Worm (Caenorhabditis elegans): ENCODE measurements around the gene T06E6.10.
"Not testable (repeated sequence)": the region's sequence is repeated elsewhere in the genome, so short reads cannot be mapped to it uniquely, and the experiment has no call there.

Gene T06E6.10

ce11 chrV:15380857-15381256 is 37.1 kb upstream of the T06E6.10 start, which contains the start of gene dhs-23:
dhs-23 (plus strand) TSS chrV:15381219.
- peak; percentile 11 for TF ChIP-seq nhr-80 (tag; optimal IDR thresholded peaks at IDR 0.05)
- TF ChIP-seq let-526 (GFP tag; IDR thresholded peaks at IDR 0.05): no peak

ce11 chrV:15383739-15384138 is 34.2 kb upstream of the T06E6.10 start, which contains the start of gene str-88:
str-88 (minus strand) TSS chrV:15383839.
- TF ChIP-seq pha-4 (tag; optimal IDR thresholded peaks at IDR 0.05): no peak

- no peak for TF ChIP-seq nhr-90 (tag; optimal IDR thresholded peaks at IDR 0.05)
- no peak for TF ChIP-seq snpc-1.1 (tag; optimal IDR thresholded peaks at IDR 0.05; ENCODE audit: insufficient read depth)
- TF ChIP-seq athp-1 (tag; optimal IDR thresholded peaks at IDR 0.05): no peak
- no peak for TF ChIP-seq F23B12.7 (tag; optimal IDR thresholded peaks at IDR 0.05; ENCODE audit: insufficient read depth)
- no peak for TF ChIP-seq ceh-58 (GFP tag; IDR thresholded peaks at IDR 0.05)
- no peak for TF ChIP-seq F55B11.4 (tag; optimal IDR thresholded peaks at IDR 0.05; ENCODE audit: borderline replicate concordance, insufficient read depth)
- no peak for TF ChIP-seq ZK185.1 (tag; optimal IDR thresholded peaks at IDR 0.05; ENCODE audit: poor library complexity, severe bottlenecking)
- no peak for TF ChIP-seq unc-62 (GFP tag; optimal IDR thresholded peaks at IDR 0.05)
- no peak for TF ChIP-seq akir-1 (GFP tag; optimal IDR thresholded peaks at IDR 0.05)
- no peak for TF ChIP-seq F49E8.2 (tag; optimal IDR thresholded peaks at IDR 0.05; ENCODE audit: insufficient read depth)
- no peak for TF ChIP-seq aptf-2 (GFP tag; conservative IDR thresholded peaks at IDR 0.05)
Measured at ce11 chrV:15384733-15385132, 33.2 kb upstream of the T06E6.10 start, which contains the start of gene str-102. str-102 (plus strand) TSS chrV:15385033.

ce11 chrV:15388820-15389384 is 29.0 kb upstream of the T06E6.10 start, which contains the start of gene srh-170:
srh-170 (minus strand) TSS chrV:15388870.
- TF ChIP-seq madf-6 (GFP tag; IDR thresholded peaks at IDR 0.05) (peak; percentile 57), mcd-1 (GFP tag; IDR thresholded peaks at IDR 0.05) (peak; percentile 74), attf-5 (GFP tag; optimal IDR thresholded peaks at IDR 0.05) (no peak), ztf-28 (GFP tag; IDR thresholded peaks at IDR 0.05) (0 out of 2 replicates have a peak, but pooled peaks have one; percentile 30), hsf-1 (GFP tag; IDR thresholded peaks at IDR 0.05) (0 out of 2 replicates have a peak, but pooled peaks have one; percentile 30), atf-7 (tag; optimal IDR thresholded peaks at IDR 0.05) (no peak), aptf-2 (GFP tag; conservative IDR thresholded peaks at IDR 0.05) (0 out of 2 replicates have a peak, but pooled peaks have one; percentile 33), lin-54 (GFP tag; optimal IDR thresholded peaks at IDR 0.05) (peak; percentile 12), snpc-1.3 (tag; optimal IDR thresholded peaks at IDR 0.05; ENCODE audit: insufficient read depth) (no peak), tbx-9 (tag; optimal IDR thresholded peaks at IDR 0.05; ENCODE audit: borderline replicate concordance) (no peak), somi-1 (GFP tag; optimal IDR thresholded peaks at IDR 0.05) (no peak)

ce11 chrV:15390599-15390998 is 27.3 kb upstream of the T06E6.10 start:
- TF ChIP-seq rpc-1 (optimal IDR thresholded peaks at IDR 0.05): not testable (repeated sequence)
- peak; percentile 42 for TF ChIP-seq rpc-1 (tag; optimal IDR thresholded peaks at IDR 0.05)
- TF ChIP-seq tbp1 (GFP tag; optimal IDR thresholded peaks at IDR 0.05): peak; percentile 76
- peak; percentile 50 for TF ChIP-seq B0261.1 (tag; optimal IDR thresholded peaks at IDR 0.05)

ce11 chrV:15392064-15392463 is 25.9 kb upstream of the T06E6.10 start:
- TF ChIP-seq zfh-2 (GFP tag; conservative IDR thresholded peaks at IDR 0.05) (no peak), ztf-18 (tag; optimal IDR thresholded peaks at IDR 0.05) (peak; percentile 73), somi-1 (GFP tag; optimal IDR thresholded peaks at IDR 0.05) (no peak), hmg-1.2 (GFP tag; IDR thresholded peaks at IDR 0.05) (0 out of 2 replicates have a peak, but pooled peaks have one; percentile 12), madf-6 (GFP tag; IDR thresholded peaks at IDR 0.05) (peak; percentile 11; the same call in 1 of the 2 replicates), B0336.3 (GFP tag; IDR thresholded peaks at IDR 0.05) (no peak), mcd-1 (GFP tag; IDR thresholded peaks at IDR 0.05) (peak; percentile 45; the same call in 1 of the 2 replicates), nhr-80 (tag; optimal IDR thresholded peaks at IDR 0.05) (no peak), lsl-1 (GFP tag; optimal IDR thresholded peaks at IDR 0.05) (peak; percentile 62)

Data from whole organism, young adult.